Worm (Caenorhabditis elegans): ENCODE results near the gene R13A1.10.
A peak's percentile ranks its signal among the peaks of the same experiment; 100 is the strongest.

The R13A1.10 gene

DNA sequence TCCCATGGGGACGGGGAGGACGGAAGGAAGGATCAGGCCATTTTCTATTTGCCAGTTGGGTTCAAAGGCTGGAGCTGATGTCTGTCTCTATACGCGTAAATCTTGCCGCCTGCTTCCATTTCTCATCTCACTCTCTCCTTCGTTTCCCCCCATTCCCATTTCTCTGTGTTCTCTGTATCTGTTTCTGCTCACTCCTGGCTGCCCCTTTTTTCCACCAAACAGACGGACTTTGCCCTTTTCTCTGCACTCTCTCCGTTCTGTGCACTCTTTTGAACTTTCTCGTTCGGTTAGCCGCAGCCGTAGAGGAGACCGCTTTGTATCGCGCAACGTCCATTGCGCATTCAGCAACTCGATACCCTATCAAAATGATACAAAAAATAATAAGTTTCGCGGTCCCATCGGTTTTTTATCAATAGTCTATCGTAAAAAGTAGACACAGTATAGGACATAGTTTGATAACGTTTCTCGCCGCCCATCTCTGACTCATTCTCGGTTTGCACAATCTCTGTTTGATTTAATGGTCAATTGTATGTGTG is 8.5 kb upstream of the R13A1.10 start (continued):
- TF ChIP-seq pqm-1 (tag; optimal IDR thresholded peaks at IDR 0.05) (no peak), nhr-28 (tag; optimal IDR thresholded peaks at IDR 0.05) (no peak), unc-62 (GFP tag; optimal IDR thresholded peaks at IDR 0.05) (no peak), efl-3 (GFP tag; optimal IDR thresholded peaks at IDR 0.05) (no peak), lin-39 (tag; optimal IDR thresholded peaks at IDR 0.05) (no peak), blmp-1 (tag; optimal IDR thresholded peaks at IDR 0.05) (peak; percentile 56), aha-1 (tag; optimal IDR thresholded peaks at IDR 0.05) (no peak), ama-1 (optimal IDR thresholded peaks at IDR 0.05) (no peak), nhr-12 (tag; optimal IDR thresholded peaks at IDR 0.05) (no peak), snu-23 (GFP tag; optimal IDR thresholded peaks at IDR 0.05) (peak; percentile 70), dsc-1 (tag; optimal IDR thresholded peaks at IDR 0.05) (peak; percentile 53), jun-1 (tag; optimal IDR thresholded peaks at IDR 0.05) (peak; percentile 36), C16A3.4 (tag; optimal IDR thresholded peaks at IDR 0.05) (no peak), vab-15 (tag; optimal IDR thresholded peaks at IDR 0.05) (no peak), mef-2 (tag; optimal IDR thresholded peaks at IDR 0.05) (no peak), mep-1 (tag; optimal IDR thresholded peaks at IDR 0.05) (peak; percentile 55), elt-2 (tag; optimal IDR thresholded peaks at IDR 0.05) (peak; percentile 85)

DNA sequence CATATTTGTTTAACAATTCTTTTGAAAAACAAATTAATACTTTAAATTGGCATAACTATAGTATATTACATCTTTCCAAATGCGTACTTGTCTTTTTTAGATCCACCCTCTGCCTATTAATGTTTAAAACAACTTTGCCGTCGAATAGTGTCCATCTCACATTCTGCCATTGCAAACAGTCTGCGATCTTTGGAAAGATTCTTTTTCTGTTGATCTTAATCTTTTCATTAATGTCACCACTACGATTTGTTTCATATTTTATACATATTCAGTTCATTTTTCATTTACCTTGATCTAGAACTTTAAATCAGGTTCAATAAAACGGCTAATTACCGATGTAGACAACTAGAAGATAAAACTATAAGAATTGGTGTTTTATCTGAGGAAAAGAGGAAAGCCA is 7.7 kb upstream of the R13A1.10 start:
- TF ChIP-seq nhr-85 (tag) (peak; percentile 16), hpl-2 (GFP tag; optimal IDR thresholded peaks at IDR 0.05) (no peak), lsy-2 (tag; optimal IDR thresholded peaks at IDR 0.05) (no peak)

DNA sequence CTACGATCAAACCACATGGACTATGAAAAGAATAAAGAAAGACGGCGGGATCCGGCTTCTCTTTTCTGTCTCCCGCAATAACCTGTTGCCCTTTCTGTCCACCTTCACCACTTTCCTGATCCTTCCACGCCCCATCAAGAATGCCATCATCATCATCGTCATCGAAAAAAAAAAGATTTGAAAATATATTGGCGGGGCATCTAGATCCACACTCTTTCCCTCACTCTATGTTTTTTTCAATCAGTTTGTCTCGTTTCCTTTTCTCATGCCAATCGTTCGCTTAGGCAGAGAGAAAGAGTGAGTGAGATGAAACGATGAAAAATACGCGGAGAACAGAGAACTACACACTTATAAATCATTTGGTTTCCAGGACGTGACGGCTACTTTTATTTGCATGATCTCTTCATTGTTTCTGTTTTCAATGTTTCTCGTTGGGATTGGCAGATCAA is 6.6 kb upstream of the R13A1.10 start:
- no peak for TF ChIP-seq nhr-84 (tag; optimal IDR thresholded peaks at IDR 0.05)
- no peak for TF ChIP-seq tbx-2 (tag; optimal IDR thresholded peaks at IDR 0.05)
- no peak for TF ChIP-seq hpl-2 (GFP tag; optimal IDR thresholded peaks at IDR 0.05)
- TF ChIP-seq fkh-4 (tag; optimal IDR thresholded peaks at IDR 0.05; ENCODE audit: borderline replicate concordance), result no peak
- peak; percentile 17 for TF ChIP-seq nhr-20 (tag; optimal IDR thresholded peaks at IDR 0.05)
- no peak for TF ChIP-seq swsn-7 (tag; optimal IDR thresholded peaks at IDR 0.05)
- TF ChIP-seq ces-1 (GFP tag; optimal IDR thresholded peaks at IDR 0.05), result no peak
- no peak for TF ChIP-seq isw-1 (GFP tag; IDR thresholded peaks at IDR 0.05)
- peak; percentile 29 for TF ChIP-seq mep-1 (tag; optimal IDR thresholded peaks at IDR 0.05)
- peak; percentile 59 for TF ChIP-seq lin-14 (GFP tag; optimal IDR thresholded peaks at IDR 0.05)
- no peak for TF ChIP-seq nhr-11 (tag; optimal IDR thresholded peaks at IDR 0.05)
- TF ChIP-seq dpl-1 (GFP tag; optimal IDR thresholded peaks at IDR 0.05), result no peak
- no peak for TF ChIP-seq sptf-1 (tag; optimal IDR thresholded peaks at IDR 0.05)
- TF ChIP-seq C16A3.4 (tag; optimal IDR thresholded peaks at IDR 0.05), result no peak
- no peak for TF ChIP-seq jun-1 (tag; optimal IDR thresholded peaks at IDR 0.05)
- TF ChIP-seq ztf-4 (tag; optimal IDR thresholded peaks at IDR 0.05), result no peak
- no peak for TF ChIP-seq ztf-11 (tag; optimal IDR thresholded peaks at IDR 0.05)
- peak in 1 of 2 experiments; percentile 15 for TF ChIP-seq lsy-2 (tag; optimal IDR thresholded peaks at IDR 0.05)
- no peak for TF ChIP-seq aly-2 (tag; optimal IDR thresholded peaks at IDR 0.05)
- TF ChIP-seq efl-3 (GFP tag; optimal IDR thresholded peaks at IDR 0.05), result no peak
- peak; percentile 57 for TF ChIP-seq pag-3 (tag; optimal IDR thresholded peaks at IDR 0.05; ENCODE audit: borderline replicate concordance, insufficient read depth)
- TF ChIP-seq nhr-47 (tag; optimal IDR thresholded peaks at IDR 0.05), result no peak
- no peak for TF ChIP-seq egl-13 (tag; optimal IDR thresholded peaks at IDR 0.05)
- TF ChIP-seq nhr-85 (tag), result peak; percentile 68
- TF ChIP-seq grh-1 (GFP tag; IDR thresholded peaks at IDR 0.05), result no peak
- no peak for TF ChIP-seq unc-30 (tag; optimal IDR thresholded peaks at IDR 0.05)
- no peak for TF ChIP-seq unc-98 (GFP tag; IDR thresholded peaks at IDR 0.05)
- TF ChIP-seq irx-1 (tag; optimal IDR thresholded peaks at IDR 0.05), result no peak
- TF ChIP-seq skn-1 (tag; optimal IDR thresholded peaks at IDR 0.05), result no peak
- TF ChIP-seq Y116A8C.19 (tag; optimal IDR thresholded peaks at IDR 0.05; ENCODE audit: borderline replicate concordance), result no peak
- TF ChIP-seq lin-35 (GFP tag; optimal IDR thresholded peaks at IDR 0.05), result no peak
- no peak for TF ChIP-seq pqm-1 (tag; optimal IDR thresholded peaks at IDR 0.05)
- TF ChIP-seq efl-1 (optimal IDR thresholded peaks at IDR 0.05), result no peak
- TF ChIP-seq efl-1 (GFP tag; optimal IDR thresholded peaks at IDR 0.05 in 1 of 2), result no peak
- peak in 2 of 6 experiments; percentile 3 to 7 for TF ChIP-seq elt-3 (tag; optimal IDR thresholded peaks at IDR 0.05)
- no peak for TF ChIP-seq unc-130 (tag; optimal IDR thresholded peaks at IDR 0.05)
- TF ChIP-seq snpc-4 (tag; optimal IDR thresholded peaks at IDR 0.05), result no peak
- peak; percentile 81 for TF ChIP-seq blmp-1 (tag; optimal IDR thresholded peaks at IDR 0.05)
- no peak for TF ChIP-seq ceh-82 (tag; optimal IDR thresholded peaks at IDR 0.05)

Measured in whole organism, L1 larva.